Worm (Caenorhabditis elegans) whole organism, L1 larva: ENCODE data around the gene M02G9.4.

Source experiments
- Y116A8C.19 ChIP-seq: sonication (generic microtip); optimal IDR thresholded peaks from 2 replicates; lab custom pipeline; 2016; ENCODE audit warnings: missing compliant biosample characterization, missing genetic modification characterization, borderline replicate concordance
- alr-1 ChIP-seq: fragments of 200-800 bp; sonication (Bioruptor generic); optimal IDR thresholded peaks from 2 replicates; lab custom pipeline; 2018; ENCODE audit warnings: borderline replicate concordance, mild to moderate bottlenecking, missing genetic modification characterization, missing compliant biosample characterization
- aly-2 ChIP-seq: fragments of 150-350 bp; optimal IDR thresholded peaks from 2 replicates; lab custom pipeline; 2014; ENCODE audit warnings: missing biosample characterization, missing genetic modification characterization
- blmp-1 ChIP-seq: fragments of 150-350 bp; optimal IDR thresholded peaks from 2 replicates; lab custom pipeline; 2014; ENCODE audit warnings: missing biosample characterization, missing genetic modification characterization
- ceh-8 ChIP-seq: fragments of 200-800 bp; sonication (Bioruptor generic); optimal IDR thresholded peaks from 2 replicates; lab custom pipeline; 2018; ENCODE audit warnings: mild to moderate bottlenecking, missing genetic modification characterization, moderate library complexity, missing compliant biosample characterization
- ceh-82 ChIP-seq, 3 experiments: fragments of 150-350 bp in 1 of 3; sonication (generic microtip) in 2 of 3; optimal IDR thresholded peaks; 2 replicates each; lab custom pipeline; 2014 to 2017; ENCODE audit warnings: missing biosample characterization in 3 of 3, missing genetic modification characterization in 3 of 3
- ceh-90 ChIP-seq: sonication (generic microtip); optimal IDR thresholded peaks from 2 replicates; lab custom pipeline; 2016; ENCODE audit warnings: missing genetic modification characterization, missing compliant biosample characterization
- ces-1 ChIP-seq: fragments of 150-350 bp; optimal IDR thresholded peaks from 2 replicates; lab custom pipeline; 2014; ENCODE audit warnings: missing biosample characterization, missing genetic modification reagents, missing genetic modification characterization
- dsc-1 ChIP-seq: sonication (generic microtip); optimal IDR thresholded peaks from 2 replicates; lab custom pipeline; 2016; ENCODE audit warnings: mild to moderate bottlenecking, missing genetic modification characterization, missing compliant biosample characterization
- efl-1 ChIP-seq, 4 experiments: fragments of 150-350 bp; optimal IDR thresholded peaks in 3 of 4; peaks in 1 of 4; 1 replicate in 1 of 4; 2 replicates in 3 of 4; lab custom pipeline; 2014; ENCODE audit warnings: missing biosample characterization in 2 of 4, missing genetic modification characterization in 2 of 4, missing genetic modification reagents in 2 of 4
- egl-13 ChIP-seq: sonication (generic microtip); optimal IDR thresholded peaks from 2 replicates; lab custom pipeline; 2016; ENCODE audit warnings: missing genotype, missing genetic modification reagents, missing genetic modification characterization, missing compliant biosample characterization
- elt-2 ChIP-seq: sonication (generic microtip); optimal IDR thresholded peaks from 2 replicates; lab custom pipeline; 2016; ENCODE audit warnings: missing genetic modification characterization, mild to moderate bottlenecking, inconsistent platforms, missing compliant biosample characterization, missing genetic modification reagents
- fkh-10 ChIP-seq: sonication (generic microtip); optimal IDR thresholded peaks from 2 replicates; lab custom pipeline; 2017; ENCODE audit warnings: missing biosample characterization, missing genetic modification reagents, missing genetic modification characterization
- fkh-4 ChIP-seq: sonication (generic microtip); optimal IDR thresholded peaks from 2 replicates; lab custom pipeline; 2016; ENCODE audit warnings: missing compliant biosample characterization, missing genetic modification characterization, borderline replicate concordance
- hlh-17 ChIP-seq: fragments of 200-800 bp; sonication (Bioruptor generic); optimal IDR thresholded peaks from 2 replicates; lab custom pipeline; 2018; ENCODE audit warnings: missing genetic modification characterization, mild to moderate bottlenecking, missing compliant biosample characterization, moderate library complexity, borderline replicate concordance
- hpl-2 ChIP-seq: fragments of 150-350 bp; optimal IDR thresholded peaks from 2 replicates; lab custom pipeline; 2014; ENCODE audit warnings: missing biosample characterization, missing genetic modification reagents, missing genetic modification characterization
- irx-1 ChIP-seq: sonication (generic microtip); optimal IDR thresholded peaks from 2 replicates; lab custom pipeline; 2016; ENCODE audit warnings: missing genetic modification characterization, missing compliant biosample characterization
- lin-35 ChIP-seq, 2 experiments: fragments of 150-350 bp; optimal IDR thresholded peaks; 2 replicates each; lab custom pipeline; 2014; ENCODE audit warnings: missing biosample characterization in 2 of 2, missing genetic modification characterization in 2 of 2, missing genetic modification reagents in 2 of 2
- lin-39 ChIP-seq: fragments of 150-350 bp; optimal IDR thresholded peaks from 2 replicates; lab custom pipeline; 2014; ENCODE audit warnings: missing biosample characterization, missing genetic modification reagents, missing genetic modification characterization
- lsy-2 ChIP-seq, 2 experiments: fragments of 150-350 bp; optimal IDR thresholded peaks; 2 replicates each; lab custom pipeline; 2014; ENCODE audit warnings: missing biosample characterization in 2 of 2, missing genetic modification characterization in 2 of 2
- mdl-1 ChIP-seq, 2 experiments: fragments of 150-350 bp; optimal IDR thresholded peaks; 2 replicates each; lab custom pipeline; 2014 to 2017; ENCODE audit warnings: missing biosample characterization in 2 of 2, missing genetic modification characterization in 2 of 2, inconsistent platforms in 1 of 2
- mef-2 ChIP-seq: fragments of 150-350 bp; optimal IDR thresholded peaks from 2 replicates; lab custom pipeline; 2014; ENCODE audit warnings: missing biosample characterization, missing genetic modification characterization
- nhr-12 ChIP-seq: sonication (generic microtip); optimal IDR thresholded peaks from 2 replicates; lab custom pipeline; 2017; ENCODE audit warnings: missing biosample characterization, missing genetic modification characterization
- nhr-20 ChIP-seq: sonication (generic microtip); optimal IDR thresholded peaks from 2 replicates; lab custom pipeline; 2016; ENCODE audit warnings: mild to moderate bottlenecking, missing genetic modification characterization, missing compliant biosample characterization
- nhr-71 ChIP-seq: sonication (generic microtip); optimal IDR thresholded peaks from 2 replicates; lab custom pipeline; 2016; ENCODE audit warnings: mild to moderate bottlenecking, missing genetic modification characterization, moderate library complexity, missing compliant biosample characterization
- nhr-77 ChIP-seq: fragments of 150-350 bp; optimal IDR thresholded peaks from 2 replicates; lab custom pipeline; 2014; ENCODE audit warnings: missing biosample characterization, missing genetic modification characterization
- nhr-85 ChIP-seq: sonication (generic microtip); peaks from one replicate; lab custom pipeline; 2016; ENCODE audit warnings: missing genetic modification characterization, inconsistent platforms, missing compliant biosample characterization
- nhr-90 ChIP-seq: sonication (generic microtip); optimal IDR thresholded peaks from 2 replicates; lab custom pipeline; 2016; ENCODE audit warnings: mild to moderate bottlenecking, missing genetic modification characterization, missing compliant biosample characterization; ENCODE audit not compliant: poor library complexity
- pqm-1 ChIP-seq: sonication (generic microtip); optimal IDR thresholded peaks from 3 replicates; lab custom pipeline; 2017; ENCODE audit warnings: missing biosample characterization, missing genetic modification characterization
- rnt-1 ChIP-seq: sonication (generic microtip); optimal IDR thresholded peaks from 2 replicates; lab custom pipeline; 2016; ENCODE audit warnings: mild to moderate bottlenecking, missing genetic modification characterization, moderate library complexity, missing compliant biosample characterization
- skn-1 ChIP-seq: fragments of 150-350 bp; optimal IDR thresholded peaks from 2 replicates; lab custom pipeline; 2014; ENCODE audit warnings: missing biosample characterization, missing genetic modification characterization
- snpc-4 ChIP-seq: fragments of 150-350 bp; optimal IDR thresholded peaks from 2 replicates; lab custom pipeline; 2014; ENCODE audit warnings: missing biosample characterization, missing genetic modification characterization
- sox-4 ChIP-seq: sonication (generic microtip); optimal IDR thresholded peaks from 2 replicates; lab custom pipeline; 2016; ENCODE audit warnings: missing genetic modification characterization, missing compliant biosample characterization
- swsn-7 ChIP-seq: sonication (generic microtip); optimal IDR thresholded peaks from 2 replicates; lab custom pipeline; 2016; ENCODE audit warnings: missing genetic modification characterization, missing compliant biosample characterization
- tbx-2 ChIP-seq: sonication (generic microtip); optimal IDR thresholded peaks from 2 replicates; lab custom pipeline; 2016; ENCODE audit warnings: missing genetic modification characterization, missing compliant biosample characterization
- unc-62 ChIP-seq: fragments of 150-350 bp; optimal IDR thresholded peaks from 2 replicates; lab custom pipeline; 2014; ENCODE audit warnings: missing biosample characterization, missing genetic modification reagents, missing genetic modification characterization
- unc-86 ChIP-seq: sonication (generic microtip); optimal IDR thresholded peaks from 2 replicates; lab custom pipeline; 2016; ENCODE audit warnings: missing genetic modification characterization, missing compliant biosample characterization
- unc-98 ChIP-seq: fragments of 200-800 bp; sonication (Bioruptor generic); IDR thresholded peaks from 2 replicates; pipeline ENCODE4 v1.3.6; 2022; ENCODE audit warnings: missing genetic modification characterization, missing compliant biosample characterization
- zip-4 ChIP-seq: fragments of 200-800 bp; sonication (Bioruptor generic); optimal IDR thresholded peaks from 2 replicates; lab custom pipeline; 2018; ENCODE audit warnings: mild to moderate bottlenecking, missing genetic modification characterization, moderate library complexity, missing compliant biosample characterization

Gene M02G9.4

ce11 chrII:10309337-10309736 is 7.8 kb upstream of the M02G9.4 start, which contains the start of gene ZK970.8:
TSS of gene ZK970.8 (plus strand) at chrII:10309637.
- TF ChIP-seq unc-62 (GFP tag; lab: Kevin White, UChicago) = no peak
- TF ChIP-seq ceh-90 (tag; lab: Kevin White, UChicago) = no peak
- no peak for TF ChIP-seq pqm-1 (tag; lab: Kevin White, UChicago)
- no peak for TF ChIP-seq sox-4 (tag; lab: Kevin White, UChicago)
- TF ChIP-seq elt-2 (tag; lab: Kevin White, UChicago) = no peak
- TF ChIP-seq Y116A8C.19 = no peak
- TF ChIP-seq unc-98 (GFP tag; lab: Robert Waterston, UW) = no peak
- no peak for TF ChIP-seq hpl-2
- TF ChIP-seq ceh-82 (tag; optimal IDR thresholded peaks at IDR 0.05; lab: Kevin White, UChicago) = no peak
- TF ChIP-seq efl-1 (optimal IDR thresholded peaks at IDR 0.05; lab: Kevin White, UChicago) = no peak
- TF ChIP-seq efl-1 (GFP tag; optimal IDR thresholded peaks at IDR 0.05 in 1 of 2; lab: Kevin White, UChicago) = no peak
- no peak for TF ChIP-seq ceh-8
- TF ChIP-seq lsy-2 (tag; optimal IDR thresholded peaks at IDR 0.05; lab: Kevin White, UChicago) = no peak
- TF ChIP-seq snpc-4 (tag; lab: Kevin White, UChicago) = no peak
- TF ChIP-seq lin-35 (GFP tag; optimal IDR thresholded peaks at IDR 0.05; lab: Kevin White, UChicago) = no peak
- TF ChIP-seq nhr-77 (tag; lab: Kevin White, UChicago) = no peak
- no peak for TF ChIP-seq unc-86 (tag; lab: Kevin White, UChicago)
- no peak for TF ChIP-seq irx-1 (tag; lab: Kevin White, UChicago)
- TF ChIP-seq nhr-71 (tag; lab: Kevin White, UChicago) = no peak

ce11 chrII:10311973-10312372 is 5.1 kb upstream of the M02G9.4 start, which contains the start of gene srlf-34:
TSS of gene srlf-34 (plus strand) at chrII:10312293.
- TF ChIP-seq nhr-77 (tag; lab: Kevin White, UChicago) = no peak
- TF ChIP-seq fkh-4 (tag; lab: Kevin White, UChicago) = no peak
- no peak for TF ChIP-seq zip-4 (GFP tag; lab: Kevin White, UChicago)
- TF ChIP-seq nhr-85 (tag; lab: Kevin White, UChicago) = peak; percentile 76
- no peak for TF ChIP-seq aly-2 (tag; lab: Kevin White, UChicago)
- TF ChIP-seq efl-1 (optimal IDR thresholded peaks at IDR 0.05; lab: Kevin White, UChicago) = no peak
- peak in 1 of 2 experiments; percentile 10 for TF ChIP-seq efl-1 (GFP tag; optimal IDR thresholded peaks at IDR 0.05 in 1 of 2; lab: Kevin White, UChicago)
- no peak for TF ChIP-seq snpc-4 (tag; lab: Kevin White, UChicago)
- no peak for TF ChIP-seq ces-1
- TF ChIP-seq blmp-1 (tag; lab: Kevin White, UChicago) = no peak
- TF ChIP-seq nhr-12 (tag; lab: Kevin White, UChicago) = no peak
- TF ChIP-seq dsc-1 = no peak
- no peak for TF ChIP-seq fkh-10
- no peak for TF ChIP-seq hlh-17 (GFP tag; lab: Kevin White, UChicago)
- TF ChIP-seq skn-1 (tag; lab: Kevin White, UChicago) = no peak
- TF ChIP-seq lin-39 (tag; lab: Kevin White, UChicago) = no peak
- TF ChIP-seq tbx-2 (tag; lab: Kevin White, UChicago) = no peak

- TF ChIP-seq lin-35 (GFP tag; optimal IDR thresholded peaks at IDR 0.05; lab: Kevin White, UChicago) (no peak), nhr-77 (tag; lab: Kevin White, UChicago) (no peak), egl-13 (tag; lab: Kevin White, UChicago) (no peak), mef-2 (tag; lab: Kevin White, UChicago) (no peak), aly-2 (tag; lab: Kevin White, UChicago) (no peak), ces-1 (no peak), Y116A8C.19 (no peak), rnt-1 (tag; lab: Kevin White, UChicago) (no peak), unc-62 (GFP tag; lab: Kevin White, UChicago) (no peak), nhr-90 (no peak), nhr-20 (tag; lab: Kevin White, UChicago) (no peak), alr-1 (no peak), mdl-1 (tag; optimal IDR thresholded peaks at IDR 0.05; lab: Kevin White, UChicago) (no peak), nhr-71 (tag; lab: Kevin White, UChicago) (no peak), swsn-7 (no peak), hpl-2 (no peak)
Observed at ce11 chrII:10315252-10315651, 1.9 kb upstream of the M02G9.4 start, which contains the start of gene idpp-8. TSS of gene idpp-8 (plus strand) at chrII:10315552.
